Worm (Caenorhabditis elegans): ENCODE measurements around the gene F54D5.7.

Gene F54D5.7

DNA sequence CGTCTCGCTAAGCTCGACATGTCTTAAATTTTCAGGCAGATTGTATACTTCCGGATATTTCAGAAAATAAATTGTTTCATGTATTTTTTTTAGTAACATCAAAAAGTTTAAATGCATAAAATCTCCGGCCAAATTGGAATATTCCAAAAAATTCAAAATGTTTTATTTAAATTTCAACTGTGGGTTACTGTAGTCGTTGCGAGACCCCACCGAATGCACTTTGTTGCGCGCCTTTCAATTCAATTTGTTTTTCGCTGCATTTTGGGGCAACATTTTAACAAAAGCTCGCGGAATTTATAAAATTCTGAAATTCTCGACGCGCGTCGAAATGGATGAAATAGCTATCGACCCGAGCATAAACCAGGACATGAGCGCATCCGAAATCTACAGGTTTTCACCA is 25.6 kb downstream of the F54D5.7 start, which contains the start of gene F54D5.2 (continued):
- TF ChIP-seq ccch-3 (GFP tag; optimal IDR thresholded peaks at IDR 0.05) (no peak), ceh-91 (GFP tag; IDR thresholded peaks at IDR 0.05) (0 out of 2 replicates have a peak, but pooled peaks have one; percentile 31), atf-7 (tag; optimal IDR thresholded peaks at IDR 0.05) (no peak), F57A8.1 (GFP tag; optimal IDR thresholded peaks at IDR 0.05) (no peak), gei-17 (GFP tag; optimal IDR thresholded peaks at IDR 0.05) (no peak), rec-8 (tag; optimal IDR thresholded peaks at IDR 0.05) (no peak), ztf-26 (tag; optimal IDR thresholded peaks at IDR 0.05) (no peak), mcd-1 (GFP tag; IDR thresholded peaks at IDR 0.05) (no peak), ztf-3 (GFP tag; optimal IDR thresholded peaks at IDR 0.05) (no peak), sdz-38 (tag; optimal IDR thresholded peaks at IDR 0.05) (no peak), F33H1.4 (GFP tag; IDR thresholded peaks at IDR 0.05) (peak; percentile 84), efl-1 (GFP tag; optimal IDR thresholded peaks at IDR 0.05) (peak; percentile 39), snpc-4 (GFP tag; optimal IDR thresholded peaks at IDR 0.05) (no peak), snpc-4 (tag; optimal IDR thresholded peaks at IDR 0.05) (no peak), Y56A3A.18 (GFP tag; IDR thresholded peaks at IDR 0.05) (no peak), somi-1 (GFP tag; optimal IDR thresholded peaks at IDR 0.05) (no peak), F39B2.1 (GFP tag; IDR thresholded peaks at IDR 0.05) (no peak), lin-54 (GFP tag; optimal IDR thresholded peaks at IDR 0.05) (peak; percentile 74), ceh-100 (GFP tag; IDR thresholded peaks at IDR 0.05) (no peak), die-1 (tag; optimal IDR thresholded peaks at IDR 0.05) (no peak), cebp-2 (GFP tag; IDR thresholded peaks at IDR 0.05) (no peak), K11D2.4 (GFP tag; IDR thresholded peaks at IDR 0.05) (no peak), snpc-3.4 (tag; optimal IDR thresholded peaks at IDR 0.05) (no peak), tbp1 (GFP tag; optimal IDR thresholded peaks at IDR 0.05) (no peak), lsl-1 (GFP tag; optimal IDR thresholded peaks at IDR 0.05) (peak; percentile 89), B0035.1 (tag; optimal IDR thresholded peaks at IDR 0.05) (no peak), chd-7 (tag; optimal IDR thresholded peaks at IDR 0.05) (no peak), lin-40 (tag; optimal IDR thresholded peaks at IDR 0.05) (no peak), nhr-80 (tag; optimal IDR thresholded peaks at IDR 0.05) (no peak), snpc-1.1 (tag; optimal IDR thresholded peaks at IDR 0.05; ENCODE audit: insufficient read depth) (no peak), hsf-1 (GFP tag; IDR thresholded peaks at IDR 0.05) (no peak), mel-28 (tag; optimal IDR thresholded peaks at IDR 0.05; ENCODE audit: borderline replicate concordance) (no peak), F23B12.7 (tag; optimal IDR thresholded peaks at IDR 0.05; ENCODE audit: insufficient read depth) (no peak), K12H6.12 (tag; optimal IDR thresholded peaks at IDR 0.05) (no peak), ets-4 (GFP tag; optimal IDR thresholded peaks at IDR 0.05) (no peak), madf-3 (GFP tag; IDR thresholded peaks at IDR 0.05) (no peak), B0019.2 (GFP tag; conservative IDR thresholded peaks at IDR 0.05) (no peak), xnd-1 (tag; optimal IDR thresholded peaks at IDR 0.05) (peak; percentile 62), ceh-58 (GFP tag; IDR thresholded peaks at IDR 0.05) (no peak), nhr-90 (tag; optimal IDR thresholded peaks at IDR 0.05) (no peak), hrde-1 (tag; optimal IDR thresholded peaks at IDR 0.05; ENCODE audit: borderline replicate concordance) (no peak), athp-1 (tag; optimal IDR thresholded peaks at IDR 0.05) (no peak), lsy-27 (tag; optimal IDR thresholded peaks at IDR 0.05; ENCODE audit: borderline replicate concordance, insufficient read depth) (no peak), let-526 (GFP tag; IDR thresholded peaks at IDR 0.05) (no peak), ztf-6 (GFP tag; IDR thresholded peaks at IDR 0.05) (no peak), akir-1 (GFP tag; optimal IDR thresholded peaks at IDR 0.05) (no peak), C06A6.2 (GFP tag; conservative IDR thresholded peaks at IDR 0.05) (no peak), aptf-2 (GFP tag; conservative IDR thresholded peaks at IDR 0.05) (no peak)
